Fruit fly (Drosophila melanogaster): ENCODE results near the gene ppk22.
A peak's percentile ranks its signal among the peaks of the same experiment; 100 is the strongest.

Gene ppk22

dm6 chr3R:24850420-24850819, 9.2 kb downstream of the ppk22 start, which contains the start of gene CG7006 (continued):
- TF ChIP-seq nerfin-2 (GFP tag; IDR thresholded peaks at IDR 0.05; ENCODE audit: partially characterized antibody) (0 out of 2 replicates have a peak, but pooled peaks have one; percentile 54), CG4328 (GFP tag; optimal IDR thresholded peaks at IDR 0.05) (peak; percentile 46), CG12299 (tag; optimal IDR thresholded peaks at IDR 0.05) (no peak), vvl (GFP tag; IDR thresholded peaks at IDR 0.05) (peak; percentile 88), Mad (GFP tag; optimal IDR thresholded peaks at IDR 0.05) (peak; percentile 50), CG13424 (tag; optimal IDR thresholded peaks at IDR 0.05) (peak; percentile 43), Bdp1 (GFP tag; optimal IDR thresholded peaks at IDR 0.05) (peak; percentile 61), Meics (GFP tag; optimal IDR thresholded peaks at IDR 0.05) (peak; percentile 54), gcm2 (GFP tag; optimal IDR thresholded peaks at IDR 0.05) (peak; percentile 22), prd (optimal IDR thresholded peaks at IDR 0.05) (no peak), prd (GFP tag; IDR thresholded peaks at IDR 0.05) (peak; percentile 56; the same call in 2 of the 3 replicates), CG14965 (GFP tag; optimal IDR thresholded peaks at IDR 0.05; ENCODE audit: borderline replicate concordance) (peak; percentile 33), CG10979 (tag; optimal IDR thresholded peaks at IDR 0.05) (peak; percentile 16), ash1 (GFP tag; optimal IDR thresholded peaks at IDR 0.05) (no peak), CG11560 (tag; IDR thresholded peaks at IDR 0.05) (peak; percentile 60; the same call in 2 of the 3 replicates), Dad (GFP tag; optimal IDR thresholded peaks at IDR 0.05) (peak; percentile 87), CG2199 (GFP tag; IDR thresholded peaks at IDR 0.05) (no peak), lbe (GFP tag; optimal IDR thresholded peaks at IDR 0.05) (no peak), CG4730 (GFP tag; IDR thresholded peaks at IDR 0.05) (0 out of 2 replicates have a peak, but pooled peaks have one; percentile 33), CG12236 (GFP tag; optimal IDR thresholded peaks at IDR 0.05) (no peak), CG4424 (GFP tag; optimal IDR thresholded peaks at IDR 0.05) (peak; percentile 65), Oaz (GFP tag; IDR thresholded peaks at IDR 0.05) (no peak), Sin3A (optimal IDR thresholded peaks at IDR 0.05) (peak; percentile 2), CG12155 (GFP tag; optimal IDR thresholded peaks at IDR 0.05) (peak; percentile 85), Kr (GFP tag; optimal IDR thresholded peaks at IDR 0.05) (no peak), CG2129 (GFP tag; IDR thresholded peaks at IDR 0.05; ENCODE audit: partially characterized antibody) (0 out of 2 replicates have a peak, but pooled peaks have one; percentile 16), twi (tag; optimal IDR thresholded peaks at IDR 0.05) (no peak), Hr78 (GFP tag; optimal IDR thresholded peaks at IDR 0.05) (no peak), grn (GFP tag; optimal IDR thresholded peaks at IDR 0.05) (no peak), ab (GFP tag; optimal IDR thresholded peaks at IDR 0.05) (peak; percentile 16), HLHmδ (GFP tag; optimal IDR thresholded peaks at IDR 0.05) (no peak), Ets65A (GFP tag) (peak; percentile 99), lilli (GFP tag; optimal IDR thresholded peaks at IDR 0.05) (peak; percentile 84), amos (GFP tag; IDR thresholded peaks at IDR 0.05; ENCODE audit: partially characterized antibody) (peak; percentile 85), CG17612 (GFP tag; IDR thresholded peaks at IDR 0.05) (peak; percentile 21; the same call in 1 of the 2 replicates), peb (GFP tag; IDR thresholded peaks at IDR 0.05) (peak; percentile 11; the same call in 1 of the 2 replicates), Taf1 (GFP tag; IDR thresholded peaks at IDR 0.05) (peak; percentile 41; the same call in 1 of the 2 replicates), sima (GFP tag; optimal IDR thresholded peaks at IDR 0.05) (no peak), CG4404 (GFP tag; IDR thresholded peaks at IDR 0.05) (peak; percentile 31; the same call in 1 of the 2 replicates), CG7372 (GFP tag; IDR thresholded peaks at IDR 0.05) (peak; percentile 49; the same call in 1 of the 2 replicates), CG10959 (GFP tag; IDR thresholded peaks at IDR 0.05) (no peak; the same call in 1 of the 2 replicates), pnt (GFP tag; optimal IDR thresholded peaks at IDR 0.05) (peak; percentile 58), mam (GFP tag; optimal IDR thresholded peaks at IDR 0.05) (peak; percentile 91), D19A (tag; optimal IDR thresholded peaks at IDR 0.05) (no peak), z (GFP tag; IDR thresholded peaks at IDR 0.05) (no peak), CG2875 (GFP tag; optimal IDR thresholded peaks at IDR 0.05) (no peak), bbx (GFP tag; IDR thresholded peaks at IDR 0.05; ENCODE audit: partially characterized antibody) (peak; percentile 76), wor (GFP tag; IDR thresholded peaks at IDR 0.05) (no peak), ro (GFP tag; IDR thresholded peaks at IDR 0.05) (no peak; the same call in 1 of the 2 replicates), Doc3 (GFP tag; IDR thresholded peaks at IDR 0.05; ENCODE audit: partially characterized antibody) (peak; percentile 47; the same call in 1 of the 3 replicates), ftz-f1 (GFP tag; optimal IDR thresholded peaks at IDR 0.05) (no peak)
